Fruit fly (Drosophila melanogaster): ENCODE results near the gene zetaCOP.

Gene zetaCOP

DNA sequence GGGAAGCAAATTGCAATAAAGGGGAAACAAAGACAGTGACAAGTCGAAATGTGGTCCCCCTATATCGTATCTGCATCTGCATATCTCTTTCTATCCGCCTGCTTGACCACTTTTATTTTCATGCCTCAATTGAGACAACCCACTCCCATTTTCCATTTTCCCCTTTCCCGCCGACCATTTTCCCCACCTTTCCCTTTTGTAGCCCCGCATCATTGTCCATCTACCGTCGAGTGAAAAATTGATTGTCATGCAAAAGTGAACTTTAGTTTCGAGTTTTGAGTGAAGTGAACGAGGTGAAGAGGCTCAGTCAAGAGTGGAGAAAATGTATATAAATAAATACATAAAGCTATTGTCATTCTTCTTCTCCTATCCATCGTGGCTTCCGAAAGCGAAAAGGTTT is 30.9 kb upstream of the zetaCOP start:
- TF ChIP-seq CG9948 (tag; optimal IDR thresholded peaks at IDR 0.05) = no peak
- TF ChIP-seq CG4496 (GFP tag; IDR thresholded peaks at IDR 0.05) = no peak
- TF ChIP-seq CG13204 (GFP tag; optimal IDR thresholded peaks at IDR 0.05) = no peak
- TF ChIP-seq Pif1B (GFP tag; optimal IDR thresholded peaks at IDR 0.05) = no peak
- TF ChIP-seq CG34367 (tag; optimal IDR thresholded peaks at IDR 0.05) = no peak
- no peak for TF ChIP-seq fd96Ca (GFP tag; IDR thresholded peaks at IDR 0.05)
- no peak for TF ChIP-seq EcR (GFP tag; optimal IDR thresholded peaks at IDR 0.05)
- TF ChIP-seq CG32121 (GFP tag; IDR thresholded peaks at IDR 0.05) = no peak
- no peak for TF ChIP-seq D1 (tag; optimal IDR thresholded peaks at IDR 0.05)
- TF ChIP-seq CG17806 (tag; optimal IDR thresholded peaks at IDR 0.05) = no peak
- TF ChIP-seq CG12605 (GFP tag; IDR thresholded peaks at IDR 0.05) = no peak

DNA sequence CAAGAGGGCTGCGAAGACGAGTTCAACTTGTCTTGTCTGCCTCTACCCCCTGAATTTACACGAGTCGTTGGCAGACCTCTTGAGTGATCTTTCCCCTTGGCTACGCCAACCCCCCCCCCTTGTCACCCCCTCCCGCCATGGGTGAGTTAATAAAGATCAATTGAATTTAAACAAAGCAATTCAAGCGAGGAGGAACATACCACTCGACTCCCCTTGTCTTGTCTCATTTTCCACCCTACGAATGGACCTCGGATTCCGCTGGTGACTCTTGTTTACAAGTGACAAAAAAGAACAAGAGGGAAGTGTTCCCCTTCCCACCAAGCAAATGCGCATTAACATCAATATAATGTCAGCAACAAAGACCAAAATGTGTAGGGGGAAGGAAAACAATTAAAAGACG is 29.5 kb upstream of the zetaCOP start:
- no peak for TF ChIP-seq Pif1B (GFP tag; optimal IDR thresholded peaks at IDR 0.05)
- TF ChIP-seq EcR (GFP tag; optimal IDR thresholded peaks at IDR 0.05) = peak; percentile 43
- TF ChIP-seq CG8159 (tag; optimal IDR thresholded peaks at IDR 0.05) = no peak

dm6 chr3L:16699292-16700026 is 26.1 kb upstream of the zetaCOP start:
- TF ChIP-seq CG32121 (GFP tag; IDR thresholded peaks at IDR 0.05) (no peak), CG15710 (tag; optimal IDR thresholded peaks at IDR 0.05) (no peak), CG10348 (GFP tag; IDR thresholded peaks at IDR 0.05) (no peak), CG8159 (tag; optimal IDR thresholded peaks at IDR 0.05) (no peak), CG12605 (GFP tag; IDR thresholded peaks at IDR 0.05) (no peak), fd96Ca (GFP tag; IDR thresholded peaks at IDR 0.05) (no peak), gl (tag; optimal IDR thresholded peaks at IDR 0.05) (no peak)

dm6 chr3L:16698089-16698488 is 24.7 kb upstream of the zetaCOP start:
- TF ChIP-seq CG12605 (GFP tag; IDR thresholded peaks at IDR 0.05) (0 out of 2 replicates have a peak, but pooled peaks have one; percentile 23), EcR (GFP tag; optimal IDR thresholded peaks at IDR 0.05) (peak; percentile 34), rn (GFP tag; IDR thresholded peaks at IDR 0.05) (no peak)

DNA sequence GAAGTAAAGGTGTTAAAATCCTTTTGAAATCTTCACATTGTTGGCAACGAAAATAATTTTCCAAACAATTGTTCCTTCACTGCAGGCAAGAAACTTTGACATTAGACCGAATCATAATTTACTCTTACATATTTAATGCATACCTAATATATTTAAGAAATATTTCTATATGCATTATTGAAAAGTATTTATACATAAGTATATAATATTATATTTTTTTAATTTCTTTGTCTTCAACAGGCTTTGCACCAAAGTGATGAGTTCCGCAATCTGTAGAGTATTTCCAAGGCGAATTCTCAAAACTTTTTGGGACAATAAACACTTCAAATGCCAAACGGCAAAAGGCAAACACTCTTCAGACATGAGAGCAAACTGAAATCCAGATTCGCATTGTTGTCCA is 23.7 kb upstream of the zetaCOP start:
- 0 out of 3 replicates have a peak, but pooled peaks have one; percentile 28 for TF ChIP-seq fd96Ca (GFP tag; IDR thresholded peaks at IDR 0.05)
- TF ChIP-seq EcR (GFP tag; optimal IDR thresholded peaks at IDR 0.05) = no peak
- peak; percentile 23; the same call in 1 of the 3 replicates for TF ChIP-seq CG4496 (GFP tag; IDR thresholded peaks at IDR 0.05)
- TF ChIP-seq CG8301 (tag; optimal IDR thresholded peaks at IDR 0.05) = peak; percentile 22
- peak; percentile 6 for TF ChIP-seq CG17806 (tag; optimal IDR thresholded peaks at IDR 0.05)
- peak; percentile 35 for TF ChIP-seq CG14655 (GFP tag; optimal IDR thresholded peaks at IDR 0.05)
- 0 out of 2 replicates have a peak, but pooled peaks have one; percentile 39 for TF ChIP-seq CG32121 (GFP tag; IDR thresholded peaks at IDR 0.05)
- no peak for TF ChIP-seq CG13204 (GFP tag; optimal IDR thresholded peaks at IDR 0.05)
- no peak for TF ChIP-seq CG9948 (tag; optimal IDR thresholded peaks at IDR 0.05)
- peak; percentile 5 for TF ChIP-seq CG8159 (tag; optimal IDR thresholded peaks at IDR 0.05)
- TF ChIP-seq Ets98B (GFP tag; IDR thresholded peaks at IDR 0.05) = peak; percentile 40; the same call in 1 of the 2 replicates

- TF ChIP-seq CG10348 (GFP tag; IDR thresholded peaks at IDR 0.05) = no peak
- peak; percentile 61 for TF ChIP-seq EcR (GFP tag; optimal IDR thresholded peaks at IDR 0.05)
- no peak for TF ChIP-seq CG17806 (tag; optimal IDR thresholded peaks at IDR 0.05)
- TF ChIP-seq CG15710 (tag; optimal IDR thresholded peaks at IDR 0.05) = no peak
- no peak for TF ChIP-seq CG34367 (tag; optimal IDR thresholded peaks at IDR 0.05)
These were observed 21.9 kb upstream of the zetaCOP start for dm6 chr3L:16695076-16695847.

dm6 chr3L:16693844-16694243 is 20.5 kb upstream of the zetaCOP start:
- TF ChIP-seq CG17806 (tag; optimal IDR thresholded peaks at IDR 0.05) (no peak), CG8159 (tag; optimal IDR thresholded peaks at IDR 0.05) (no peak), CG9948 (tag; optimal IDR thresholded peaks at IDR 0.05) (no peak), CG14655 (GFP tag; optimal IDR thresholded peaks at IDR 0.05) (no peak), EcR (GFP tag; optimal IDR thresholded peaks at IDR 0.05) (peak; percentile 42)

DNA sequence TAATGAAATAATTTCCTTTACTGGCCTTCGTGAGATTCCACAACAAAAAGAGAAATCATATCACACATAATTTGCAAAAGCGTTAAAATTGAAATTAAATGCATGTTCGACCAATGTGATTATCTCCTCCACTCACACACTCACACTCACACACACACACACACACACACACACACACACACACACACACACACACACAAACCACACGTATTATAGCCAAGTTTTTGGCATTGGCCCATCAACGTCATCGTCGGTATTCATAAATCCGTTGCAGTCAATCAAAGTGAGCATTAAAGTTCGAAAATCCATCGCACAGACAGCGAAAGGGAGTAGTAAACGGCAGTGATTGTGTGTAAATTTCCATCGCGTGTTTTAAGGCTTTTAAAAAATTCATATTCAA is 16.7 kb upstream of the zetaCOP start:
- TF ChIP-seq Snoo (tag; optimal IDR thresholded peaks at IDR 0.05) (no peak), Ets98B (GFP tag; IDR thresholded peaks at IDR 0.05) (no peak), CG17806 (tag; optimal IDR thresholded peaks at IDR 0.05) (no peak), CG13204 (GFP tag; optimal IDR thresholded peaks at IDR 0.05) (no peak), CG8159 (tag; optimal IDR thresholded peaks at IDR 0.05) (no peak)
